Worm (Caenorhabditis elegans) whole organism, early embryonic: ENCODE measurements around the gene gsto-1.

Source experiments
- B0310.2 ChIP-seq: sonication (generic microtip); optimal IDR thresholded peaks from 2 replicates; lab custom pipeline; 2016; ENCODE audit warnings: mild to moderate bottlenecking, missing genetic modification characterization, missing compliant biosample characterization
- F13C5.2 ChIP-seq: sonication (generic microtip); optimal IDR thresholded peaks from 2 replicates; lab custom pipeline; 2017; ENCODE audit warnings: mild to moderate bottlenecking, missing genetic modification characterization, inconsistent platforms, missing compliant biosample characterization
- aly-1 ChIP-seq: sonication (generic microtip); optimal IDR thresholded peaks from 2 replicates; lab custom pipeline; 2016; ENCODE audit warnings: missing genetic modification characterization, missing compliant biosample characterization
- ama-1 ChIP-seq: fragments of 150-350 bp; optimal IDR thresholded peaks from 2 replicates; lab custom pipeline; 2014
- ceh-13 ChIP-seq: fragments of 200-800 bp; sonication (Bioruptor generic); optimal IDR thresholded peaks from 2 replicates; lab custom pipeline; 2018; ENCODE audit warnings: mild to moderate bottlenecking, missing genetic modification characterization, missing compliant biosample characterization
- ceh-36 ChIP-seq: sonication (generic microtip); optimal IDR thresholded peaks from 2 replicates; lab custom pipeline; 2016; ENCODE audit warnings: missing genetic modification characterization, inconsistent platforms, missing compliant biosample characterization
- flt-1 ChIP-seq: fragments of 200-800 bp; sonication (Bioruptor generic); IDR thresholded peaks from 2 replicates; pipeline ENCODE4 v1.3.6; 2022; ENCODE audit warnings: missing genetic modification characterization, missing compliant biosample characterization
- hmg-4 ChIP-seq: fragments of 200-800 bp; sonication (Bioruptor generic); optimal IDR thresholded peaks from 2 replicates; lab custom pipeline; 2018; ENCODE audit warnings: mild to moderate bottlenecking, missing genetic modification characterization, missing compliant biosample characterization
- scrt-1 ChIP-seq: fragments of 200-800 bp; sonication (Bioruptor generic); IDR thresholded peaks from 2 replicates; pipeline ENCODE4 v1.3.6; 2022; ENCODE audit warnings: missing genetic modification characterization, missing compliant biosample characterization
- sea-1 ChIP-seq: fragments of 200-800 bp; sonication (Bioruptor generic); conservative IDR thresholded peaks from 2 replicates; pipeline ENCODE4 v1.3.6; 2022; ENCODE audit warnings: missing genetic modification characterization, missing compliant biosample characterization
- tbx-11 ChIP-seq: fragments of 200-800 bp; sonication (Bioruptor generic); IDR thresholded peaks from 2 replicates; pipeline ENCODE4 v1.3.6; 2022; ENCODE audit warnings: missing genetic modification characterization, missing compliant biosample characterization
- tbx-37 ChIP-seq: fragments of 200-800 bp; sonication (Bioruptor generic); conservative IDR thresholded peaks from 2 replicates; pipeline ENCODE4 v1.3.6; 2022; ENCODE audit warnings: missing genetic modification reagents, missing genetic modification characterization, missing compliant biosample characterization
- tra-4 ChIP-seq: sonication (generic microtip); optimal IDR thresholded peaks from 2 replicates; lab custom pipeline; 2017; ENCODE audit warnings: missing genetic modification characterization, missing compliant biosample characterization

DNA sequence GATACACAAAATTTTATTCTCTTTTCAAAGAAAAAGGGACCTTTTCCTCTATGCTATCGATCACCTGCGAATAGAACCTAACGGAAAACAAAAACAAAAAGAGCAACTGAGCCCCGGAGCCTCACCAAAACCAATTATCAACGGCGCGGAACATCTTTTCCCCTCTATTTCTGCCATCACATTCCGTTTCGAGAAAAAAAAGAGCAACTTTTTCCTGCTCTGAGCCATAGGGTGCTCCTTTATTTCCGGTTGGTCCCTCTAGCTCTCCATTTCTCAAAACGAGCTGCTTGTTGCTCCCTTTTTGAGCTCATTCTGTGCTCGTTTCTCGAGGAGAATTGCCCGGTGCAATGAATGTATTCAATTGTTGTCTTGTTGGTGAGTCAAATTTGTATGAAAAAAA, 32.8 kb upstream of the gsto-1 start, which contains the start of gene clp-1:
- TF ChIP-seq ama-1 (lab: Kevin White, UChicago) (no peak), F13C5.2 (tag; lab: Kevin White, UChicago) (no peak), tbx-11 (no peak), aly-1 (tag; lab: Kevin White, UChicago) (no peak), ceh-13 (GFP tag; lab: Kevin White, UChicago) (no peak), flt-1 (GFP tag; lab: Robert Waterston, UW) (no peak), hmg-4 (GFP tag; lab: Kevin White, UChicago) (no peak), tra-4 (tag; lab: Kevin White, UChicago) (no peak), B0310.2 (tag; lab: Kevin White, UChicago) (no peak), scrt-1 (GFP tag; lab: Robert Waterston, UW) (no peak), tbx-37 (no peak), ceh-36 (tag; lab: Kevin White, UChicago) (no peak), sea-1 (GFP tag; lab: Robert Waterston, UW) (no peak)
